Worm (Caenorhabditis elegans) whole organism, L2 larva: Measurements from ENCODE around the gene nfki-1.

Source experiments
- ama-1 ChIP-seq: fragments of 150-350 bp; optimal IDR thresholded peaks from 2 replicates; lab custom pipeline; 2018; ENCODE audit warnings: inconsistent platforms
- lin-13 ChIP-seq: fragments of 150-350 bp; optimal IDR thresholded peaks from 2 replicates; lab custom pipeline; 2014; ENCODE audit warnings: missing biosample characterization, missing genetic modification reagents, missing genetic modification characterization
- nhr-11 ChIP-seq: fragments of 150-350 bp; optimal IDR thresholded peaks from 2 replicates; lab custom pipeline; 2014; ENCODE audit warnings: missing biosample characterization, missing genetic modification characterization
- snpc-4 ChIP-seq: fragments of 150-350 bp; optimal IDR thresholded peaks from 2 replicates; lab custom pipeline; 2014; ENCODE audit warnings: missing biosample characterization, missing genetic modification characterization
- unc-62 ChIP-seq: fragments of 150-350 bp; optimal IDR thresholded peaks from 2 replicates; lab custom pipeline; 2014; ENCODE audit warnings: missing biosample characterization, missing genetic modification reagents, missing genetic modification characterization

- TF ChIP-seq lin-13 (no peak), snpc-4 (tag; lab: Kevin White, UChicago) (no peak), ama-1 (lab: Kevin White, UChicago) (no peak), nhr-11 (tag; lab: Kevin White, UChicago) (no peak), unc-62 (GFP tag; lab: Kevin White, UChicago) (no peak)
Observed at ce11 chrX:15338195-15338594, 16.8 kb upstream of the nfki-1 start.
